Worm (Caenorhabditis elegans): Measurements from ENCODE around the gene txt-9.

txt-9 gene

DNA sequence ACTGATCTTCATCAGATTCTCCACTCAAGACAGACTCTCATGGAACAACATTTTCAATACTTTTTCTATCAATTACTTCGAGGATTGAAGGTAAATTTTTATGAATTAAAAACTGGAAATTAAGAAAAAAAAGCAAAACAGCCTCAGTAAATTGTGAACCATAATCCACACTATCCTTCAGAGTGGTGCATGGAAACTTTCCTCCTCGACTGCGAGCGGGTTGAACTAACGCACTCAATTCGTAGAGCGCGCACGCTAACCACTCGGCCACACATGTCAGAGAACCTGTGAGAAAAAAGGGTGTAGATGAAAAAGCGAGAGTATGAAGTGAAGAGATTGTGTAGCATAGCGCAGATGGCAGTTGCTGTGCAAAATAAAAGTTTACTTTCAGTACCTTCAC lies 19.4 kb downstream of the txt-9 start (continued):
- TF ChIP-seq spr-3 (GFP tag; optimal IDR thresholded peaks at IDR 0.05), result peak; percentile 75
- TF ChIP-seq ztf-7 (tag; optimal IDR thresholded peaks at IDR 0.05), result peak; percentile 32
- peak; percentile 88 for TF ChIP-seq D1046.2 (GFP tag; IDR thresholded peaks at IDR 0.05)
- no peak for TF ChIP-seq ceh-82 (tag; optimal IDR thresholded peaks at IDR 0.05)
- no peak for TF ChIP-seq nhr-25 (tag; optimal IDR thresholded peaks at IDR 0.05; ENCODE audit: borderline replicate concordance, insufficient read depth)
- TF ChIP-seq mdl-1 (tag; optimal IDR thresholded peaks at IDR 0.05), result peak in 1 of 2 experiments; percentile 28
- peak; percentile 62 for TF ChIP-seq nhr-6 (tag; optimal IDR thresholded peaks at IDR 0.05)
- peak; percentile 81; the same call in 1 of the 2 replicates for TF ChIP-seq ceh-20 (GFP tag; IDR thresholded peaks at IDR 0.05)
- peak; percentile 89 for TF ChIP-seq hmg-1.1 (GFP tag; IDR thresholded peaks at IDR 0.05)
- TF ChIP-seq lim-7 (GFP tag; IDR thresholded peaks at IDR 0.05), result peak; percentile 97
- TF ChIP-seq set-16 (GFP tag; IDR thresholded peaks at IDR 0.05), result no peak
- TF ChIP-seq zfp-2 (tag; optimal IDR thresholded peaks at IDR 0.05), result peak; percentile 55
- peak; percentile 80 for TF ChIP-seq unc-130 (GFP tag; optimal IDR thresholded peaks at IDR 0.05)
- TF ChIP-seq nhr-237 (tag; optimal IDR thresholded peaks at IDR 0.05), result no peak
- TF ChIP-seq fos-1 (tag; optimal IDR thresholded peaks at IDR 0.05), result no peak
- TF ChIP-seq mxl-2 (GFP tag; conservative IDR thresholded peaks at IDR 0.05), result peak; percentile 67; the same call in 1 of the 2 replicates
- 0 out of 2 replicates have a peak, but pooled peaks have one; percentile 73 for TF ChIP-seq ZK337.2 (GFP tag; IDR thresholded peaks at IDR 0.05)
- TF ChIP-seq aly-2 (tag; optimal IDR thresholded peaks at IDR 0.05), result peak; percentile 4
- no peak for TF ChIP-seq pqm-1 (tag; optimal IDR thresholded peaks at IDR 0.05)
- TF ChIP-seq spr-1 (tag; optimal IDR thresholded peaks at IDR 0.05), result peak; percentile 86
- peak; percentile 65 for TF ChIP-seq lin-29 (GFP tag; IDR thresholded peaks at IDR 0.05)
- 0 out of 2 replicates have a peak, but pooled peaks have one; percentile 59 for TF ChIP-seq saeg-2 (GFP tag; IDR thresholded peaks at IDR 0.05)
- TF ChIP-seq nhr-76 (tag; optimal IDR thresholded peaks at IDR 0.05), result no peak
- TF ChIP-seq lsy-2 (tag; optimal IDR thresholded peaks at IDR 0.05), result no peak
- TF ChIP-seq sdz-12 (GFP tag; optimal IDR thresholded peaks at IDR 0.05), result peak; percentile 77
- peak; percentile 38 for TF ChIP-seq nhr-28 (tag; optimal IDR thresholded peaks at IDR 0.05)
- TF ChIP-seq snpc-1.2 (GFP tag; IDR thresholded peaks at IDR 0.05), result no peak; the same call in 1 of the 2 replicates
- TF ChIP-seq attf-4 (tag; optimal IDR thresholded peaks at IDR 0.05), result no peak
- TF ChIP-seq Y105C5A.15 (GFP tag; IDR thresholded peaks at IDR 0.05), result peak; percentile 76; the same call in 1 of the 2 replicates
- peak; percentile 91 for TF ChIP-seq vab-7 (GFP tag; IDR thresholded peaks at IDR 0.05)
- TF ChIP-seq ama-1 (optimal IDR thresholded peaks at IDR 0.05), result no peak
- TF ChIP-seq F49E8.2 (tag; optimal IDR thresholded peaks at IDR 0.05; ENCODE audit: borderline replicate concordance), result peak; percentile 63
- TF ChIP-seq nhr-48 (tag; optimal IDR thresholded peaks at IDR 0.05), result peak; percentile 80
- peak; percentile 72 for TF ChIP-seq mep-1 (tag; optimal IDR thresholded peaks at IDR 0.05)
- TF ChIP-seq dmd-8 (GFP tag; IDR thresholded peaks at IDR 0.05), result peak; percentile 94
- TF ChIP-seq mes-2 (tag; optimal IDR thresholded peaks at IDR 0.05; ENCODE audit: poor library complexity, severe bottlenecking), result peak; percentile 92
- TF ChIP-seq daf-12 (tag; optimal IDR thresholded peaks at IDR 0.05), result no peak
- peak; percentile 66; the same call in 1 of the 2 replicates for TF ChIP-seq zfp-3 (GFP tag; conservative IDR thresholded peaks at IDR 0.05)
- no peak for TF ChIP-seq nhr-10 (tag; optimal IDR thresholded peaks at IDR 0.05)
- peak in 1 of 2 experiments; percentile 94 for TF ChIP-seq daf-16 (GFP tag; optimal IDR thresholded peaks at IDR 0.05)
- peak; percentile 78 for TF ChIP-seq daf-16 (tag; optimal IDR thresholded peaks at IDR 0.05)
- peak; percentile 83 to 84; a peak in 3 of 4 replicates for TF ChIP-seq madf-5 (GFP tag; IDR thresholded peaks at IDR 0.05)
- peak; percentile 4 for TF ChIP-seq R02D3.7 (tag; optimal IDR thresholded peaks at IDR 0.05)
- TF ChIP-seq hlh-11 (tag; optimal IDR thresholded peaks at IDR 0.05), result no peak
- TF ChIP-seq F44E2.7 (GFP tag; IDR thresholded peaks at IDR 0.05), result peak; percentile 75
- no peak for TF ChIP-seq jun-1 (tag; optimal IDR thresholded peaks at IDR 0.05)
- TF ChIP-seq unc-62 (GFP tag; optimal IDR thresholded peaks at IDR 0.05 in 1 of 2), result peak in 1 of 2 experiments; percentile 82
- no peak for TF ChIP-seq unc-62 (tag; optimal IDR thresholded peaks at IDR 0.05)
- TF ChIP-seq nhr-41 (GFP tag; IDR thresholded peaks at IDR 0.05), result peak; percentile 96
- TF ChIP-seq skn-1 (tag; optimal IDR thresholded peaks at IDR 0.05), result no peak
- TF ChIP-seq pha-4 (GFP tag; IDR thresholded peaks at IDR 0.05), result no peak; the same call in 1 of the 2 replicates
- TF ChIP-seq pha-4 (tag; optimal IDR thresholded peaks at IDR 0.05), result no peak

Measured in whole organism, L4 larva.